Fruit fly (Drosophila melanogaster) whole organism, embryonic: ENCODE measurements around the gene CG8176.

Source experiments
- ATbp ChIP-seq: fragments of 200-800 bp; sonication (Bioruptor generic); optimal IDR thresholded peaks from 2 replicates; lab custom pipeline; 2017; ENCODE audit warnings: missing biosample characterization, mild to moderate bottlenecking, missing genetic modification characterization, missing genetic modification reagents
- Bdp1 ChIP-seq: fragments of 200-800 bp; sonication (Bioruptor generic); optimal IDR thresholded peaks from 3 replicates; lab custom pipeline; 2016; ENCODE audit warnings: missing biosample characterization, missing genetic modification characterization
- Bteb2 ChIP-seq: fragments of 200-800 bp; sonication (Bioruptor generic); optimal IDR thresholded peaks from 2 replicates; lab custom pipeline; 2016; ENCODE audit warnings: missing biosample characterization, missing genetic modification characterization
- CG10274 ChIP-seq: fragments of 200-800 bp; sonication (Bioruptor generic); optimal IDR thresholded peaks from 3 replicates; lab custom pipeline; 2017; ENCODE audit warnings: missing biosample characterization, mild to moderate bottlenecking, missing genetic modification characterization
- CG10366 ChIP-seq: fragments of 200-800 bp; sonication (Bioruptor generic); IDR thresholded peaks from 2 replicates; pipeline ENCODE4 v1.3.6; 2022; ENCODE audit warnings: missing biosample characterization, missing genetic modification characterization
- CG10431 ChIP-seq: fragments of 200-800 bp; sonication (Bioruptor generic); optimal IDR thresholded peaks from 3 replicates; lab custom pipeline; 2018; ENCODE audit warnings: missing biosample characterization, mild to moderate bottlenecking, missing genetic modification characterization
- CG11504 ChIP-seq: fragments of 200-800 bp; sonication (Bioruptor generic); optimal IDR thresholded peaks from 3 replicates; lab custom pipeline; 2019; ENCODE audit warnings: missing biosample characterization, mild to moderate bottlenecking, missing genetic modification characterization, moderate library complexity
- CG12744 ChIP-seq: fragments of 200-800 bp; sonication (Bioruptor generic); optimal IDR thresholded peaks from 2 replicates; lab custom pipeline; 2016; ENCODE audit warnings: missing biosample characterization, missing genetic modification characterization
- CG13287 ChIP-seq: fragments of 200-800 bp; sonication (Bioruptor generic); IDR thresholded peaks from 2 replicates; pipeline ENCODE4 v1.3.6; 2022; ENCODE audit warnings: missing biosample characterization, missing genetic modification characterization; ENCODE audit not compliant: partially characterized antibody
- CG15514 ChIP-seq: fragments of 200-800 bp; sonication (Bioruptor generic); optimal IDR thresholded peaks from 3 replicates; lab custom pipeline; 2017; ENCODE audit warnings: missing biosample characterization, missing genetic modification characterization, mild to moderate bottlenecking, moderate library complexity, missing genetic modification reagents
- CG1602 ChIP-seq: fragments of 200-800 bp; sonication (Bioruptor generic); optimal IDR thresholded peaks from 3 replicates; lab custom pipeline; 2016; ENCODE audit warnings: missing biosample characterization, missing genetic modification characterization
- CG17186 ChIP-seq: fragments of 200-800 bp; sonication (Bioruptor generic); optimal IDR thresholded peaks from 3 replicates; lab custom pipeline; 2017; ENCODE audit warnings: missing biosample characterization, missing genetic modification reagents, missing genetic modification characterization
- CG1832 ChIP-seq: fragments of 200-800 bp; sonication (Bioruptor generic); optimal IDR thresholded peaks from 2 replicates; lab custom pipeline; 2017; ENCODE audit warnings: missing biosample characterization, mild to moderate bottlenecking, missing genetic modification characterization, inconsistent platforms
- CG30403 ChIP-seq: fragments of 200-800 bp; sonication (Bioruptor generic); optimal IDR thresholded peaks from 3 replicates; lab custom pipeline; 2016; ENCODE audit warnings: missing biosample characterization, missing genetic modification characterization
- CG3065 ChIP-seq: fragments of 200-800 bp; sonication (Bioruptor generic); optimal IDR thresholded peaks from 2 replicates; lab custom pipeline; 2016; ENCODE audit warnings: missing biosample characterization, missing genetic modification characterization
- CG3726 ChIP-seq: fragments of 200-800 bp; sonication (Bioruptor generic); IDR thresholded peaks from 3 replicates; pipeline ENCODE4, ENCODE4 v1.3.6; 2022; ENCODE audit warnings: missing biosample characterization, missing genetic modification characterization
- CG42726 ChIP-seq: fragments of 200-800 bp; sonication (Bioruptor generic); IDR thresholded peaks from 2 replicates; pipeline ENCODE4 v1.3.6; 2022; ENCODE audit warnings: missing biosample characterization, missing genetic modification characterization; ENCODE audit not compliant: partially characterized antibody
- CG43689 ChIP-seq: fragments of 200-800 bp; sonication (Bioruptor generic); IDR thresholded peaks from 2 replicates; pipeline ENCODE4 v1.3.6; 2022; ENCODE audit warnings: missing biosample characterization, missing genetic modification characterization
- CG4404 ChIP-seq: fragments of 200-800 bp; sonication (Bioruptor generic); IDR thresholded peaks from 2 replicates; pipeline ENCODE4 v1.3.6; 2022; ENCODE audit warnings: missing biosample characterization, missing genetic modification characterization
- CG9817 ChIP-seq: fragments of 200-800 bp; sonication (Bioruptor generic); optimal IDR thresholded peaks from 2 replicates; lab custom pipeline; 2018; ENCODE audit warnings: missing biosample characterization, mild to moderate bottlenecking, missing genetic modification characterization, moderate library complexity
- D19A ChIP-seq: fragments of 200-800 bp; optimal IDR thresholded peaks from 3 replicates; lab custom pipeline; 2019; ENCODE audit warnings: missing biosample characterization, mild to moderate bottlenecking, missing genetic modification characterization, moderate library complexity
- Dip2 ChIP-seq: fragments of 200-800 bp; sonication (Bioruptor generic); IDR thresholded peaks from 2 replicates; pipeline ENCODE4 v1.3.6; 2022; ENCODE audit warnings: missing biosample characterization, missing genetic modification characterization
- Dref ChIP-seq: fragments of 200-800 bp; sonication (Bioruptor generic); IDR thresholded peaks from 2 replicates; pipeline ENCODE4 v1.3.6; 2022; ENCODE audit warnings: missing biosample characterization, missing genetic modification characterization
- ERR ChIP-seq: fragments of 200-800 bp; sonication (Bioruptor generic); optimal IDR thresholded peaks from 2 replicates; lab custom pipeline; 2016; ENCODE audit warnings: missing biosample characterization, missing genetic modification characterization
- Hr51 ChIP-seq, 2 experiments: fragments of 200-800 bp; sonication (Bioruptor generic); optimal IDR thresholded peaks; 2 replicates in 1 of 2; 3 replicates in 1 of 2; lab custom pipeline; 2016 to 2018; ENCODE audit warnings: missing biosample characterization in 2 of 2, missing genetic modification characterization in 2 of 2, mild to moderate bottlenecking in 1 of 2, moderate library complexity in 1 of 2
- MTF-1 ChIP-seq: fragments of 200-800 bp; sonication (Bioruptor generic); optimal IDR thresholded peaks from 2 replicates; lab custom pipeline; 2018; ENCODE audit warnings: missing biosample characterization, mild to moderate bottlenecking, missing genetic modification characterization, borderline replicate concordance
- Neu2 ChIP-seq: fragments of 200-800 bp; sonication (Bioruptor generic); optimal IDR thresholded peaks from 3 replicates; lab custom pipeline; 2016; ENCODE audit warnings: missing biosample characterization, missing genetic modification characterization, borderline replicate concordance
- Optix ChIP-seq: fragments of 200-800 bp; sonication (Bioruptor generic); IDR thresholded peaks from 3 replicates; pipeline ENCODE4 v1.3.6; 2022; ENCODE audit warnings: missing biosample characterization, missing genetic modification characterization
- Sin3A ChIP-seq: fragments of >200 bp; optimal IDR thresholded peaks from 2 replicates; lab custom pipeline; 2018
- Six4 ChIP-seq: fragments of 200-800 bp; sonication (Bioruptor generic); optimal IDR thresholded peaks from 2 replicates; lab custom pipeline; 2016; ENCODE audit warnings: missing biosample characterization, missing genetic modification characterization
- ara ChIP-seq: fragments of 200-800 bp; sonication (Bioruptor generic); IDR thresholded peaks from 2 replicates; pipeline ENCODE4 v1.3.6; 2022; ENCODE audit warnings: missing biosample characterization, missing genetic modification characterization
- bigmax ChIP-seq: fragments of 200-800 bp; sonication (Bioruptor generic); optimal IDR thresholded peaks from 2 replicates; lab custom pipeline; 2018; ENCODE audit warnings: missing biosample characterization, mild to moderate bottlenecking, missing genetic modification characterization
- caup ChIP-seq: fragments of 200-800 bp; sonication (Bioruptor generic); optimal IDR thresholded peaks from 3 replicates; lab custom pipeline; 2017; ENCODE audit warnings: missing biosample characterization, mild to moderate bottlenecking, missing genetic modification characterization, moderate library complexity; ENCODE audit not compliant: severe bottlenecking
- cg ChIP-seq: fragments of 200-800 bp; sonication (Bioruptor generic); optimal IDR thresholded peaks from 3 replicates; lab custom pipeline; 2019; ENCODE audit warnings: missing biosample characterization, mild to moderate bottlenecking, missing genetic modification characterization, moderate library complexity
- croc ChIP-seq: fragments of 200-800 bp; sonication (Bioruptor generic); conservative IDR thresholded peaks from 3 replicates; pipeline ENCODE4 v1.3.6; 2022; ENCODE audit warnings: missing biosample characterization, missing genetic modification characterization
- dan ChIP-seq: fragments of 200-800 bp; sonication (Bioruptor generic); IDR thresholded peaks from 2 replicates; pipeline ENCODE4 v1.3.6; 2022; ENCODE audit warnings: missing biosample characterization, missing genetic modification characterization
- dmrt11E ChIP-seq: fragments of 200-800 bp; sonication (Bioruptor generic); optimal IDR thresholded peaks from 3 replicates; lab custom pipeline; 2018; ENCODE audit warnings: missing biosample characterization, mild to moderate bottlenecking, missing genetic modification characterization, moderate library complexity
- eyg ChIP-seq: fragments of 200-800 bp; sonication (Bioruptor generic); optimal IDR thresholded peaks from 3 replicates; lab custom pipeline; 2016; ENCODE audit warnings: missing biosample characterization, missing genetic modification characterization
- fd102C ChIP-seq: fragments of 200-800 bp; sonication (Bioruptor generic); optimal IDR thresholded peaks from 2 replicates; lab custom pipeline; 2018; ENCODE audit warnings: missing biosample characterization, mild to moderate bottlenecking, missing genetic modification characterization, moderate library complexity
- gcm ChIP-seq: fragments of 200-800 bp; sonication (Bioruptor generic); optimal IDR thresholded peaks from 2 replicates; lab custom pipeline; 2019; ENCODE audit warnings: missing biosample characterization, mild to moderate bottlenecking, missing genetic modification characterization, moderate library complexity
- h ChIP-seq: fragments of >200 bp; optimal IDR thresholded peaks from 2 replicates; lab custom pipeline; 2017
- lilli ChIP-seq: fragments of 200-800 bp; sonication (Bioruptor generic); optimal IDR thresholded peaks from 3 replicates; lab custom pipeline; 2016; ENCODE audit warnings: missing biosample characterization, missing genetic modification characterization
- lmd ChIP-seq: fragments of 200-800 bp; sonication (Bioruptor generic); IDR thresholded peaks from 2 replicates; pipeline ENCODE4 v1.3.6; 2022; ENCODE audit warnings: missing biosample characterization, missing genetic modification characterization
- nom ChIP-seq: fragments of 200-800 bp; sonication (Bioruptor generic); optimal IDR thresholded peaks from 2 replicates; lab custom pipeline; 2017; ENCODE audit warnings: missing biosample characterization, missing genetic modification characterization, mild to moderate bottlenecking, moderate library complexity, missing genetic modification reagents
- scrt ChIP-seq: fragments of 200-800 bp; sonication (Bioruptor generic); optimal IDR thresholded peaks from 2 replicates; lab custom pipeline; 2018; ENCODE audit warnings: missing biosample characterization, mild to moderate bottlenecking, missing genetic modification characterization, moderate library complexity
- tll ChIP-seq, 2 experiments: fragments of 200-800 bp in 1 of 2; fragments of >200 bp in 1 of 2; sonication (Bioruptor generic) in 1 of 2; optimal IDR thresholded peaks; 2 replicates each; lab custom pipeline; 2017 to 2019; ENCODE audit warnings: missing biosample characterization in 2 of 2, missing genetic modification characterization in 2 of 2, mild to moderate bottlenecking in 1 of 2, moderate library complexity in 1 of 2
- ttk ChIP-seq: fragments of 200-800 bp; sonication (Bioruptor generic); IDR thresholded peaks from 2 replicates; pipeline ENCODE4 v2.1.2; 2022; ENCODE audit warnings: missing biosample characterization, missing genetic modification characterization
- zen ChIP-seq: fragments of 200-800 bp; sonication (Bioruptor generic); optimal IDR thresholded peaks from 3 replicates; lab custom pipeline; 2018; ENCODE audit warnings: missing biosample characterization, mild to moderate bottlenecking, missing genetic modification characterization, moderate library complexity
- zen2 ChIP-seq: fragments of 200-800 bp; sonication (Bioruptor generic); IDR thresholded peaks from 3 replicates; pipeline ENCODE4 v1.3.6; 2022; ENCODE audit warnings: missing biosample characterization, missing genetic modification characterization; ENCODE audit not compliant: partially characterized antibody

Gene CG8176

DNA sequence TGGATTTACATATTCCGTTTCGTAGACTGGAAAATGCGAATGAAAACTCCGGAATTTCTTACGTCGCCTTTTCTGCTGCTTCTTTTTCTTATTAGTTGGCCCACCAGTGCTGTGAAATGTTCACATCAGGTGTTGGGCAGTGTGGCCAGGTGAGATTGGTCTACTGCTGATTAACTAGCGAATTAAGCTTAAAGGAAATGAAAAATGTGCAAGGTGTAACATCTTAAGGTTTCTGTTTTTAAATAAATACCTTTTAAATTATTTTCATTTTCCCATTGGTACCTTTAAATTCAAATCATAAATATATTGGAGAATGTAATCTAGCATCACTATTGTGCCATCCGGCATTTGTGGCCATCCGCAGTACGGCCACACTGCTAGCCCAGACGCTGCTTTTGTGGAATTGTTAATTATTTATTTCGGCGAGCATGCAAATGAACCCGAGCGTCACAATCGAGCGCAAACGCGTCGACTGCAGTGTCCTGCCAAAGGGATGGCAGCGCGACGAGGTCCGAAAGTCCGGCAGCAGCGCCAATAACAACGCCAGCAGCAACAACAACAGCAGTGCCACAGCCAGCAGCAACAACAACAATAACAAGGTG lies 43.7 kb downstream of the CG8176 start, which contains the start of the genes AP-1mu and MBD-like (continued):
- TF ChIP-seq eyg (GFP tag; lab: Kevin White, UChicago) (peak; percentile 19), dan (0 out of 2 replicates have a peak, but pooled peaks have one; percentile 16), CG9817 (tag; lab: Kevin White, UChicago) (peak; percentile 60), CG43689 (GFP tag; lab: Robert Waterston, UW) (no peak), Bteb2 (GFP tag; lab: Kevin White, UChicago) (peak; percentile 52), gcm (peak; percentile 38), scrt (GFP tag; lab: Kevin White, UChicago) (no peak), tll (GFP tag; optimal IDR thresholded peaks at IDR 0.05; lab: Kevin White, UChicago) (no peak), lilli (GFP tag; lab: Kevin White, UChicago) (peak; percentile 85), nom (no peak), CG10366 (GFP tag; lab: Robert Waterston, UW) (peak; percentile 35; the same call in 1 of the 2 replicates), CG30403 (GFP tag; lab: Kevin White, UChicago) (peak; percentile 83), cg (no peak), dmrt11E (tag; lab: Kevin White, UChicago) (peak; percentile 55), CG4404 (GFP tag; lab: Robert Waterston, UW) (peak; percentile 73), CG3065 (GFP tag; lab: Kevin White, UChicago) (no peak), bigmax (no peak), Hr51 (GFP tag; optimal IDR thresholded peaks at IDR 0.05; lab: Kevin White, UChicago) (peak in 1 of 2 experiments; percentile 65), Dip2 (GFP tag; lab: Robert Waterston, UW) (no peak), ERR (GFP tag; lab: Kevin White, UChicago) (no peak), Bdp1 (GFP tag; lab: Kevin White, UChicago) (peak; percentile 64), fd102C (GFP tag; lab: Kevin White, UChicago) (no peak), Neu2 (no peak), Optix (GFP tag; lab: Robert Waterston, UW) (peak; percentile 9; the same call in 1 of the 3 replicates), CG10274 (no peak), h (lab: Kevin White, UChicago) (no peak), D19A (tag; lab: Kevin White, UChicago) (no peak), zen2 (GFP tag; lab: Robert Waterston, UW) (no peak), Six4 (GFP tag; lab: Kevin White, UChicago) (peak; percentile 20), MTF-1 (GFP tag; lab: Kevin White, UChicago) (no peak), ara (GFP tag; lab: Robert Waterston, UW) (no peak), CG11504 (no peak), ttk (GFP tag; lab: Robert Waterston, UW) (no peak), ATbp (GFP tag; lab: Kevin White, UChicago) (no peak), CG1602 (GFP tag; lab: Kevin White, UChicago) (peak; percentile 73), Sin3A (lab: Kevin White, UChicago) (peak; percentile 94), CG15514 (GFP tag; lab: Kevin White, UChicago) (peak; percentile 66), CG42726 (GFP tag; lab: Robert Waterston, UW) (0 out of 2 replicates have a peak, but pooled peaks have one; percentile 3), CG12744 (GFP tag; lab: Kevin White, UChicago) (no peak), Dref (GFP tag; lab: Robert Waterston, UW) (0 out of 2 replicates have a peak, but pooled peaks have one; percentile 37), CG10431 (GFP tag; lab: Kevin White, UChicago) (peak; percentile 3), croc (peak; percentile 25; the same call in 1 of the 3 replicates), CG17186 (GFP tag; lab: Kevin White, UChicago) (peak; percentile 77), CG13287 (GFP tag; lab: Robert Waterston, UW) (peak; percentile 55; the same call in 1 of the 2 replicates), lmd (GFP tag; lab: Robert Waterston, UW) (peak; percentile 60; the same call in 1 of the 2 replicates), zen (peak; percentile 46), CG3726 (GFP tag; lab: Robert Waterston, UW) (no peak), CG1832 (GFP tag; lab: Kevin White, UChicago) (no peak), caup (GFP tag; lab: Kevin White, UChicago) (peak; percentile 33)
